Fruit fly (Drosophila melanogaster): ENCODE results near the gene CG31848.
A peak's percentile ranks its signal among the peaks of the same experiment; 100 is the strongest.

Gene CG31848

dm6 chr2L:13219281-13220092, 46.2 kb downstream of the CG31848 start, which contains the start of the genes CG9426 and mRF1 (continued):
- no peak for TF ChIP-seq spab (GFP tag; optimal IDR thresholded peaks at IDR 0.05)
- TF ChIP-seq pdm3 (GFP tag; optimal IDR thresholded peaks at IDR 0.05) = no peak
- TF ChIP-seq CG11294 (GFP tag; IDR thresholded peaks at IDR 0.05) = no peak
- TF ChIP-seq CG34406 (GFP tag; optimal IDR thresholded peaks at IDR 0.05) = no peak
- TF ChIP-seq eg (GFP tag; IDR thresholded peaks at IDR 0.05) = no peak
- TF ChIP-seq Ets96B (tag; optimal IDR thresholded peaks at IDR 0.05) = no peak
- no peak for TF ChIP-seq CG8319 (GFP tag; optimal IDR thresholded peaks at IDR 0.05)
- TF ChIP-seq CG3919 (GFP tag; optimal IDR thresholded peaks at IDR 0.05) = no peak
- TF ChIP-seq cyc (GFP tag; optimal IDR thresholded peaks at IDR 0.05) = no peak
- peak; percentile 47 for TF ChIP-seq esn (GFP tag; optimal IDR thresholded peaks at IDR 0.05)
- peak; percentile 65 for TF ChIP-seq Sox14 (GFP tag; optimal IDR thresholded peaks at IDR 0.05)
- peak; percentile 36 for TF ChIP-seq Eip78C (GFP tag)
- TF ChIP-seq Smox (GFP tag; optimal IDR thresholded peaks at IDR 0.05) = no peak
- no peak for TF ChIP-seq CG6792 (GFP tag; optimal IDR thresholded peaks at IDR 0.05)
- no peak for TF ChIP-seq CG6854 (GFP tag; optimal IDR thresholded peaks at IDR 0.05)
- TF ChIP-seq Met (GFP tag; optimal IDR thresholded peaks at IDR 0.05) = no peak
- TF ChIP-seq Gug (GFP tag; IDR thresholded peaks at IDR 0.05) = no peak
- TF ChIP-seq Lpt (GFP tag; optimal IDR thresholded peaks at IDR 0.05) = no peak
- TF ChIP-seq svp (GFP tag) = peak; percentile 80
- peak; percentile 85 for TF ChIP-seq fkh (GFP tag; optimal IDR thresholded peaks at IDR 0.05)
- no peak for TF ChIP-seq CG8119 (GFP tag; IDR thresholded peaks at IDR 0.05)

dm6 chr2L:13215640-13216129, 50.0 kb downstream of the CG31848 start:
- TF ChIP-seq CG3032 (tag; optimal IDR thresholded peaks at IDR 0.05) (peak; percentile 9), fkh (GFP tag; optimal IDR thresholded peaks at IDR 0.05) (peak; percentile 34), Eip78C (GFP tag) (peak; percentile 78), cyc (GFP tag; optimal IDR thresholded peaks at IDR 0.05) (peak; percentile 49), lz (GFP tag; optimal IDR thresholded peaks at IDR 0.05) (peak; percentile 11), esn (GFP tag; optimal IDR thresholded peaks at IDR 0.05) (peak; percentile 58), topi (GFP tag; optimal IDR thresholded peaks at IDR 0.05) (peak; percentile 45), svp (GFP tag) (peak; percentile 92), CG15336 (GFP tag; IDR thresholded peaks at IDR 0.05) (peak; percentile 29; the same call in 1 of the 2 replicates)

dm6 chr2L:13215010-13215409, 50.7 kb downstream of the CG31848 start, which contains the start of gene kek4:
TSS of gene kek4 (minus strand) at chr2L:13215350.
- TF ChIP-seq salr (GFP tag; optimal IDR thresholded peaks at IDR 0.05) (no peak), svp (GFP tag) (no peak), Hr38 (GFP tag; optimal IDR thresholded peaks at IDR 0.05) (no peak), acj6 (GFP tag; optimal IDR thresholded peaks at IDR 0.05) (no peak), Hr4 (GFP tag; optimal IDR thresholded peaks at IDR 0.05) (no peak), CG8119 (GFP tag; IDR thresholded peaks at IDR 0.05) (no peak), CG3919 (GFP tag; optimal IDR thresholded peaks at IDR 0.05) (no peak), CG4318 (GFP tag; optimal IDR thresholded peaks at IDR 0.05) (no peak)
